Fruit fly (Drosophila melanogaster): ENCODE measurements around the gene Rbcn-3A.
A peak's percentile ranks its signal among the peaks of the same experiment; 100 is the strongest.

Gene Rbcn-3A

dm6 chrX:6301052-6301451, 45.8 kb upstream of the Rbcn-3A start, which contains the start of gene CG12219 (continued):
- TF ChIP-seq Myb (GFP tag; optimal IDR thresholded peaks at IDR 0.05) (peak; percentile 91), CG11723 (GFP tag; optimal IDR thresholded peaks at IDR 0.05) (no peak), crol (GFP tag; IDR thresholded peaks at IDR 0.05) (no peak), CG7372 (GFP tag; IDR thresholded peaks at IDR 0.05) (no peak), cato (GFP tag; optimal IDR thresholded peaks at IDR 0.05; ENCODE audit: borderline replicate concordance) (no peak), Med (GFP tag) (peak; percentile 64), zfh2 (GFP tag; optimal IDR thresholded peaks at IDR 0.05) (no peak), CG13775 (GFP tag; optimal IDR thresholded peaks at IDR 0.05) (no peak), Adf1 (GFP tag; IDR thresholded peaks at IDR 0.05) (no peak), NK7.1 (GFP tag; optimal IDR thresholded peaks at IDR 0.05) (no peak), Hand (GFP tag; optimal IDR thresholded peaks at IDR 0.05) (no peak), so (GFP tag; IDR thresholded peaks at IDR 0.05) (no peak), ind (GFP tag; optimal IDR thresholded peaks at IDR 0.05) (no peak), B-H1 (GFP tag; IDR thresholded peaks at IDR 0.05) (no peak), pho (GFP tag; optimal IDR thresholded peaks at IDR 0.05) (no peak), H2.0 (GFP tag; IDR thresholded peaks at IDR 0.05) (no peak), Bteb2 (GFP tag; optimal IDR thresholded peaks at IDR 0.05) (no peak), CG34224 (GFP tag; IDR thresholded peaks at IDR 0.05; ENCODE audit: partially characterized antibody) (peak; percentile 73), B-H2 (GFP tag; optimal IDR thresholded peaks at IDR 0.05) (no peak), Taf1 (GFP tag; IDR thresholded peaks at IDR 0.05) (no peak), lbe (GFP tag; optimal IDR thresholded peaks at IDR 0.05) (no peak), Side (GFP tag; optimal IDR thresholded peaks at IDR 0.05) (no peak), da (GFP tag; optimal IDR thresholded peaks at IDR 0.05) (no peak), gem (tag; optimal IDR thresholded peaks at IDR 0.05) (no peak), CG8944 (GFP tag; optimal IDR thresholded peaks at IDR 0.05) (no peak), Vsx1 (GFP tag; optimal IDR thresholded peaks at IDR 0.05) (no peak), CG10959 (GFP tag; IDR thresholded peaks at IDR 0.05) (no peak), hkb (optimal IDR thresholded peaks at IDR 0.05) (no peak), hkb (GFP tag; IDR thresholded peaks at IDR 0.05) (no peak), CG6175 (GFP tag; IDR thresholded peaks at IDR 0.05) (no peak), amos (GFP tag; IDR thresholded peaks at IDR 0.05; ENCODE audit: partially characterized antibody) (peak; percentile 71; the same call in 1 of the 2 replicates), CG5180 (GFP tag; optimal IDR thresholded peaks at IDR 0.05) (no peak), CG33213 (GFP tag; optimal IDR thresholded peaks at IDR 0.05) (no peak), ci (GFP tag; IDR thresholded peaks at IDR 0.05) (no peak), nerfin-2 (GFP tag; IDR thresholded peaks at IDR 0.05; ENCODE audit: partially characterized antibody) (0 out of 2 replicates have a peak, but pooled peaks have one; percentile 22), fru (optimal IDR thresholded peaks at IDR 0.05) (no peak), CG13287 (GFP tag; IDR thresholded peaks at IDR 0.05; ENCODE audit: partially characterized antibody) (peak; percentile 80), E2f2 (GFP tag; IDR thresholded peaks at IDR 0.05) (peak; percentile 63), D (optimal IDR thresholded peaks at IDR 0.05) (no peak), D (GFP tag; optimal IDR thresholded peaks at IDR 0.05) (no peak), Kr (GFP tag; optimal IDR thresholded peaks at IDR 0.05) (no peak), Nf-YC (tag; optimal IDR thresholded peaks at IDR 0.05) (peak; percentile 30), ato (GFP tag; IDR thresholded peaks at IDR 0.05; ENCODE audit: partially characterized antibody) (peak; percentile 10; the same call in 1 of the 2 replicates), CG4730 (GFP tag; IDR thresholded peaks at IDR 0.05) (no peak), inv (GFP tag; IDR thresholded peaks at IDR 0.05; ENCODE audit: partially characterized antibody) (peak; percentile 44; the same call in 1 of the 2 replicates), Dll (GFP tag; IDR thresholded peaks at IDR 0.05; ENCODE audit: partially characterized antibody) (peak; percentile 75), CG8359 (GFP tag; optimal IDR thresholded peaks at IDR 0.05; ENCODE audit: borderline replicate concordance) (no peak), CG9215 (GFP tag; IDR thresholded peaks at IDR 0.05) (no peak), CG2678 (tag; optimal IDR thresholded peaks at IDR 0.05) (no peak), repo (GFP tag; optimal IDR thresholded peaks at IDR 0.05) (no peak), CoRest (tag; optimal IDR thresholded peaks at IDR 0.05) (peak; percentile 7), aop (GFP tag; IDR thresholded peaks at IDR 0.05) (no peak)
